Worm (Caenorhabditis elegans): ENCODE data around the gene mex-5.

Gene mex-5

DNA sequence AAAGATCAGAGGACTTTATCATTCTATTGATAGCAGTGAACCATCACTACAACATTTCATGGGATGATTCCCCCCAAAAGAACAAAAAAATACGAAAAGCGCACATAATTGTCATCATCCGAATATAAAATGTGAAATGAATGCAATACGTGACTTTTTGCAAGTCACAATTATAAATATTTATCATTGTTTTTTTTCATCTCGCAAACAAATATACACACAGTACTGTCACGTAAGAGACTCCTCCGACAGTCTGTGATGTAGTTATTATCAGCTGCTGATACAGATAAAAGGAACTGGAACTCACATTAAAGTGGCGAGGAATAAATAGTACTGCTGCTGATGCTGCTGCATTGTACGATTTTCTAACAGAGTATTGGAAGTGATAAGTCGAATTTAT is 42.9 kb downstream of the mex-5 start:
- TF ChIP-seq C34F6.9 (tag; optimal IDR thresholded peaks at IDR 0.05) (no peak), zag-1 (tag; optimal IDR thresholded peaks at IDR 0.05) (no peak), nhr-129 (tag; optimal IDR thresholded peaks at IDR 0.05) (peak; percentile 73), lsy-2 (tag; optimal IDR thresholded peaks at IDR 0.05) (peak in 1 of 2 experiments; percentile 18), unc-62 (GFP tag; optimal IDR thresholded peaks at IDR 0.05) (no peak), unc-39 (tag; optimal IDR thresholded peaks at IDR 0.05) (no peak), nhr-21 (tag; optimal IDR thresholded peaks at IDR 0.05) (peak; percentile 2), elt-1 (tag; optimal IDR thresholded peaks at IDR 0.05) (no peak), skn-1 (tag; optimal IDR thresholded peaks at IDR 0.05) (peak; percentile 54), nhr-77 (tag; optimal IDR thresholded peaks at IDR 0.05) (no peak), crh-2 (tag; optimal IDR thresholded peaks at IDR 0.05) (peak; percentile 66), nhr-25 (tag; optimal IDR thresholded peaks at IDR 0.05) (no peak), dmd-4 (tag; optimal IDR thresholded peaks at IDR 0.05) (no peak), sma-9 (GFP tag; optimal IDR thresholded peaks at IDR 0.05) (peak; percentile 63), sma-9 (tag; optimal IDR thresholded peaks at IDR 0.05) (no peak), nhr-23 (tag; optimal IDR thresholded peaks at IDR 0.05) (no peak), ztf-11 (tag; optimal IDR thresholded peaks at IDR 0.05) (no peak), mbf-1 (tag; optimal IDR thresholded peaks at IDR 0.05) (no peak), blmp-1 (tag; optimal IDR thresholded peaks at IDR 0.05; ENCODE audit: insufficient read depth) (no peak), unc-55 (GFP tag; optimal IDR thresholded peaks at IDR 0.05) (no peak), nhr-237 (tag; optimal IDR thresholded peaks at IDR 0.05) (no peak), ceh-16 (tag; optimal IDR thresholded peaks at IDR 0.05) (no peak), F13H6.1 (tag; optimal IDR thresholded peaks at IDR 0.05) (peak; percentile 17), sma-3 (GFP tag; optimal IDR thresholded peaks at IDR 0.05) (peak; percentile 20), nhr-11 (tag; optimal IDR thresholded peaks at IDR 0.05) (no peak), sem-4 (tag; optimal IDR thresholded peaks at IDR 0.05) (no peak), fos-1 (tag; optimal IDR thresholded peaks at IDR 0.05) (peak; percentile 35)

ce11 chrIV:13398728-13399127 is 45.2 kb downstream of the mex-5 start, which contains the start of gene Y62E10A.13:
Y62E10A.13 (minus strand) TSS chrIV:13399053.
- TF ChIP-seq lsy-2 (tag; optimal IDR thresholded peaks at IDR 0.05) = no peak
- TF ChIP-seq nhr-129 (tag; optimal IDR thresholded peaks at IDR 0.05) = peak; percentile 40

- TF ChIP-seq nhr-6 (tag; optimal IDR thresholded peaks at IDR 0.05) (no peak), gmeb-1 (tag; optimal IDR thresholded peaks at IDR 0.05) (no peak), peb-1 (tag; optimal IDR thresholded peaks at IDR 0.05) (no peak), lsy-2 (tag; optimal IDR thresholded peaks at IDR 0.05) (no peak), elt-1 (tag; optimal IDR thresholded peaks at IDR 0.05) (no peak), nhr-23 (tag; optimal IDR thresholded peaks at IDR 0.05) (no peak), egl-27 (tag; optimal IDR thresholded peaks at IDR 0.05) (no peak), crh-2 (tag; optimal IDR thresholded peaks at IDR 0.05) (no peak), snpc-4 (tag; optimal IDR thresholded peaks at IDR 0.05) (no peak), sem-4 (tag; optimal IDR thresholded peaks at IDR 0.05) (no peak), aly-2 (tag; optimal IDR thresholded peaks at IDR 0.05) (no peak)
These were observed 47.2 kb downstream of the mex-5 start, which contains the start of the genes memi-2 and cyp-31A5 for ce11 chrIV:13400456-13401364. memi-2 (minus strand) TSS chrIV:13400506. cyp-31A5 (plus strand) TSS chrIV:13401289.
